Fruit fly (Drosophila melanogaster): Measurements from ENCODE around the gene CG32462.
A peak's percentile ranks its signal among the peaks of the same experiment; 100 is the strongest.

CG32462 gene

DNA sequence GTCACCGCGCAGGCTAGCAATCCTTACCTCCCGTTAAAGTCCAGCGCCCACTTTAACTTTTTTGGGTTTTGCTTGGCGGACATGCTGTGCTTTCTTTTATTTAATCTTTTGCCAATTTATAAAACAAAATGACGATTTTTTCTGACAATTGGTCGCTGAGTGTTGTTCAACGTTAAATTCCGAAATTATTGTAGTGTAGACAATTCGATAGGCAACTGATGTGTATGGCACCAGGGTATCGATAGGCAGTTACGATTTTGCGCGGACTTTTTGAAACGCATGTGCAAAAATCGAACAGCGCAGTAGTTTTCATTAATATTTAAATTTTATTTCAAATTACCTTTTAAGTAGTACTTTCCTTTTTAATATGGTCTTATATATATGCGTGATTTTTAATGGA, 14.8 kb upstream of the CG32462 start, which contains the start of gene EMC4:
Gene EMC4 (minus strand): TSS at position 174 of the 400 bp plus-strand sequence.
- TF ChIP-seq psq (GFP tag; optimal IDR thresholded peaks at IDR 0.05) (peak; percentile 48), dmrt93B (GFP tag; optimal IDR thresholded peaks at IDR 0.05) (no peak), Rel (GFP tag; optimal IDR thresholded peaks at IDR 0.05) (no peak), Rel (tag; optimal IDR thresholded peaks at IDR 0.05) (peak; percentile 34), sv (GFP tag; optimal IDR thresholded peaks at IDR 0.05) (peak; percentile 27), fru (GFP tag; optimal IDR thresholded peaks at IDR 0.05) (peak; percentile 65), br (GFP tag; optimal IDR thresholded peaks at IDR 0.05) (peak; percentile 53), CG32264 (GFP tag; optimal IDR thresholded peaks at IDR 0.05) (peak; percentile 43), Hr83 (GFP tag; optimal IDR thresholded peaks at IDR 0.05; ENCODE audit: poor library complexity, severe bottlenecking) (peak; percentile 88), Hr78 (GFP tag; optimal IDR thresholded peaks at IDR 0.05) (no peak), pan (optimal IDR thresholded peaks at IDR 0.05) (no peak), HLH106 (tag; optimal IDR thresholded peaks at IDR 0.05) (peak; percentile 28), Jra (GFP tag; optimal IDR thresholded peaks at IDR 0.05) (peak; percentile 65), sage (GFP tag; optimal IDR thresholded peaks at IDR 0.05) (peak; percentile 66), h (GFP tag; optimal IDR thresholded peaks at IDR 0.05) (peak; percentile 76), brk (GFP tag; optimal IDR thresholded peaks at IDR 0.05) (peak; percentile 75), rgr (GFP tag; optimal IDR thresholded peaks at IDR 0.05) (peak; percentile 79), woc (GFP tag; optimal IDR thresholded peaks at IDR 0.05) (peak; percentile 34), Sp1 (GFP tag; optimal IDR thresholded peaks at IDR 0.05) (peak; percentile 45), foxo (GFP tag; optimal IDR thresholded peaks at IDR 0.05) (peak in 1 of 2 experiments; percentile 70), OdsH (GFP tag; optimal IDR thresholded peaks at IDR 0.05) (peak; percentile 59), dl (GFP tag; optimal IDR thresholded peaks at IDR 0.05; ENCODE audit: insufficient read depth in 1 of 2, partially characterized antibody in 2 of 2) (no peak), GATAd (GFP tag; optimal IDR thresholded peaks at IDR 0.05) (no peak), Vsx2 (GFP tag; optimal IDR thresholded peaks at IDR 0.05; ENCODE audit: partially characterized antibody) (no peak), Mio (GFP tag; optimal IDR thresholded peaks at IDR 0.05) (no peak), ey (GFP tag; optimal IDR thresholded peaks at IDR 0.05) (peak; percentile 58), Abd-B (GFP tag; optimal IDR thresholded peaks at IDR 0.05) (no peak), usp (GFP tag; optimal IDR thresholded peaks at IDR 0.05) (no peak), Dif (GFP tag; optimal IDR thresholded peaks at IDR 0.05; ENCODE audit: partially characterized antibody) (no peak), Hnf4 (GFP tag; optimal IDR thresholded peaks at IDR 0.05) (peak; percentile 89), dsf (GFP tag; optimal IDR thresholded peaks at IDR 0.05; ENCODE audit: borderline replicate concordance) (peak; percentile 53), N (GFP tag; optimal IDR thresholded peaks at IDR 0.05) (no peak)

DNA sequence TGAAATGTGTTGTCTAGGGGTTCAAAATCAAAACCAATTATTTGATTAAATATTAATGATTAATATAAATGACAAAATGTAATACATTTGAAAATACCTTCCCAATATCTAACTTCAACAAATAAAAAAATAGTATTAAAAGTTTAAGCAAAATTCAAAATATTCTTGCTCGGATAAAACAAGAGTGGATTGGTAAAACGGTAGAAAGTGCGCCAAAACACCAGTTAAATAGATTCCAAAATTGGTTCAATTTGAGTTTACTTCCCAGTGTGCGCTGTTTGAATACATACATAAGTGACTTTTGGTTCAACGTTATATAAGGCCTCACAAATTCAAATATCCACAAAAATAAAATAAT, 11.7 kb upstream of the CG32462 start:
- TF ChIP-seq Hr83 (GFP tag; optimal IDR thresholded peaks at IDR 0.05; ENCODE audit: poor library complexity, severe bottlenecking) (no peak), CrebA (GFP tag; optimal IDR thresholded peaks at IDR 0.05; ENCODE audit: borderline replicate concordance) (peak; percentile 50), HLH106 (tag; optimal IDR thresholded peaks at IDR 0.05) (peak; percentile 65), Rel (GFP tag; optimal IDR thresholded peaks at IDR 0.05) (peak; percentile 62), Rel (tag; optimal IDR thresholded peaks at IDR 0.05) (peak; percentile 7), Sp1 (GFP tag; optimal IDR thresholded peaks at IDR 0.05) (peak; percentile 58), Hnf4 (GFP tag; optimal IDR thresholded peaks at IDR 0.05) (peak; percentile 56), Hr78 (GFP tag; optimal IDR thresholded peaks at IDR 0.05) (no peak), brk (GFP tag; optimal IDR thresholded peaks at IDR 0.05) (peak; percentile 43), woc (GFP tag; optimal IDR thresholded peaks at IDR 0.05) (peak; percentile 55), tai (GFP tag; optimal IDR thresholded peaks at IDR 0.05) (peak; percentile 44), ey (GFP tag; optimal IDR thresholded peaks at IDR 0.05) (peak; percentile 12), OdsH (GFP tag; optimal IDR thresholded peaks at IDR 0.05) (peak; percentile 70), br (GFP tag; optimal IDR thresholded peaks at IDR 0.05) (peak; percentile 48), CG32264 (GFP tag; optimal IDR thresholded peaks at IDR 0.05) (no peak), jim (GFP tag; optimal IDR thresholded peaks at IDR 0.05) (no peak), psq (GFP tag; optimal IDR thresholded peaks at IDR 0.05) (peak; percentile 57), h (GFP tag; optimal IDR thresholded peaks at IDR 0.05) (peak; percentile 69), fru (GFP tag; optimal IDR thresholded peaks at IDR 0.05) (peak; percentile 62), sv (GFP tag; optimal IDR thresholded peaks at IDR 0.05) (peak; percentile 39), lola (GFP tag; optimal IDR thresholded peaks at IDR 0.05) (no peak), Abd-B (GFP tag; optimal IDR thresholded peaks at IDR 0.05) (no peak), dsf (GFP tag; optimal IDR thresholded peaks at IDR 0.05; ENCODE audit: borderline replicate concordance) (peak; percentile 16), foxo (GFP tag; optimal IDR thresholded peaks at IDR 0.05) (peak in 1 of 2 experiments; percentile 80), sage (GFP tag; optimal IDR thresholded peaks at IDR 0.05) (peak; percentile 87), dmrt93B (GFP tag; optimal IDR thresholded peaks at IDR 0.05) (no peak), CG9705 (GFP tag; optimal IDR thresholded peaks at IDR 0.05) (no peak), rgr (GFP tag; optimal IDR thresholded peaks at IDR 0.05) (peak; percentile 65)

Data from whole organism, wandering third instar larva.